Fruit fly (Drosophila melanogaster) whole organism, embryonic: ENCODE data around the gene CG7296.

ENCODE experiments used
- ATbp ChIP-seq: fragments of 200-800 bp; sonication (Bioruptor generic); optimal IDR thresholded peaks from 2 replicates; lab custom pipeline; 2017; ENCODE audit warnings: missing biosample characterization, mild to moderate bottlenecking, missing genetic modification characterization, missing genetic modification reagents
- Bgb ChIP-seq: fragments of 200-800 bp; sonication (Bioruptor generic); IDR thresholded peaks from 2 replicates; pipeline ENCODE4 v1.3.6; 2022; ENCODE audit warnings: missing biosample characterization, missing genetic modification characterization; ENCODE audit not compliant: partially characterized antibody
- C15 ChIP-seq: fragments of 200-800 bp; sonication (Bioruptor generic); IDR thresholded peaks from 3 replicates; pipeline ENCODE4 v1.3.6; 2022; ENCODE audit warnings: missing biosample characterization, missing genetic modification characterization
- CG10654 ChIP-seq: fragments of 200-800 bp; sonication (Bioruptor generic); optimal IDR thresholded peaks from 2 replicates; lab custom pipeline; 2016; ENCODE audit warnings: missing biosample characterization, missing genetic modification characterization
- CG11504 ChIP-seq: fragments of 200-800 bp; sonication (Bioruptor generic); optimal IDR thresholded peaks from 3 replicates; lab custom pipeline; 2019; ENCODE audit warnings: missing biosample characterization, mild to moderate bottlenecking, missing genetic modification characterization, moderate library complexity
- CG11723 ChIP-seq: fragments of 200-800 bp; sonication (Bioruptor generic); optimal IDR thresholded peaks from 2 replicates; lab custom pipeline; 2017; ENCODE audit warnings: missing biosample characterization, mild to moderate bottlenecking, missing genetic modification characterization
- CG12219 ChIP-seq: fragments of 200-800 bp; sonication (Bioruptor generic); optimal IDR thresholded peaks from 3 replicates; lab custom pipeline; 2018; ENCODE audit warnings: missing biosample characterization, mild to moderate bottlenecking, missing genetic modification characterization
- CG14965 ChIP-seq: fragments of 200-800 bp; sonication (Bioruptor generic); optimal IDR thresholded peaks from 2 replicates; lab custom pipeline; 2016; ENCODE audit warnings: missing biosample characterization, missing genetic modification characterization, borderline replicate concordance
- CG15011 ChIP-seq: fragments of 200-800 bp; sonication (Bioruptor generic); optimal IDR thresholded peaks from 3 replicates; lab custom pipeline; 2018; ENCODE audit warnings: missing biosample characterization, mild to moderate bottlenecking, missing genetic modification characterization
- CG16813 ChIP-seq: fragments of 200-800 bp; sonication (Bioruptor generic); IDR thresholded peaks from 3 replicates; pipeline ENCODE4 v1.3.6; 2022; ENCODE audit warnings: missing biosample characterization, missing genetic modification characterization; ENCODE audit not compliant: partially characterized antibody
- CG17359 ChIP-seq: fragments of 200-800 bp; sonication (Bioruptor generic); optimal IDR thresholded peaks from 3 replicates; lab custom pipeline; 2018; ENCODE audit warnings: missing biosample characterization, mild to moderate bottlenecking, missing genetic modification characterization, moderate library complexity
- CG18476 ChIP-seq: fragments of 200-800 bp; sonication (Bioruptor generic); optimal IDR thresholded peaks from 2 replicates; lab custom pipeline; 2016; ENCODE audit warnings: missing biosample characterization, mild to moderate bottlenecking, missing genetic modification characterization
- CG33557 ChIP-seq: fragments of 200-800 bp; sonication (Bioruptor generic); optimal IDR thresholded peaks from 2 replicates; lab custom pipeline; 2019; ENCODE audit warnings: missing biosample characterization, mild to moderate bottlenecking, missing genetic modification characterization, moderate library complexity
- CG4282 ChIP-seq: fragments of 200-800 bp; sonication (Bioruptor generic); optimal IDR thresholded peaks from 2 replicates; lab custom pipeline; 2016; ENCODE audit warnings: missing biosample characterization, missing genetic modification characterization
- CG5245 ChIP-seq: fragments of 200-800 bp; sonication (Bioruptor generic); optimal IDR thresholded peaks from 3 replicates; lab custom pipeline; 2016; ENCODE audit warnings: missing biosample characterization, missing genetic modification characterization
- CG7839 ChIP-seq: fragments of 200-800 bp; sonication (Bioruptor generic); optimal IDR thresholded peaks from 3 replicates; lab custom pipeline; 2018; ENCODE audit warnings: missing biosample characterization, mild to moderate bottlenecking, missing genetic modification characterization, moderate library complexity
- CG9817 ChIP-seq: fragments of 200-800 bp; sonication (Bioruptor generic); optimal IDR thresholded peaks from 2 replicates; lab custom pipeline; 2018; ENCODE audit warnings: missing biosample characterization, mild to moderate bottlenecking, missing genetic modification characterization, moderate library complexity
- D ChIP-seq, 2 experiments: fragments of 200-800 bp in 1 of 2; fragments of >200 bp in 1 of 2; sonication (Bioruptor generic) in 1 of 2; optimal IDR thresholded peaks; 2 replicates in 1 of 2; 3 replicates in 1 of 2; lab custom pipeline; 2017; ENCODE audit warnings: mild to moderate bottlenecking in 1 of 2, missing biosample characterization in 1 of 2, missing genetic modification characterization in 1 of 2, missing genetic modification reagents in 1 of 2
- D19B ChIP-seq: fragments of 200-800 bp; sonication (Bioruptor generic); optimal IDR thresholded peaks from 2 replicates; lab custom pipeline; 2017; ENCODE audit warnings: missing biosample characterization, mild to moderate bottlenecking, missing genetic modification characterization
- Dek ChIP-seq: fragments of 200-800 bp; sonication (Bioruptor generic); optimal IDR thresholded peaks from 3 replicates; lab custom pipeline; 2019; ENCODE audit warnings: missing biosample characterization, mild to moderate bottlenecking, missing genetic modification characterization, moderate library complexity
- Dfd ChIP-seq, 2 experiments: fragments of >200 bp; optimal IDR thresholded peaks; 2 replicates each; lab custom pipeline; 2017; ENCODE audit warnings: missing biosample characterization in 2 of 2, missing genetic modification characterization in 2 of 2
- Dll ChIP-seq: fragments of 200-800 bp; sonication (Bioruptor generic); IDR thresholded peaks from 4 replicates; pipeline ENCODE4 v1.3.6; 2022; ENCODE audit warnings: missing biosample characterization, missing genetic modification characterization; ENCODE audit not compliant: partially characterized antibody
- Hand ChIP-seq: fragments of 200-800 bp; sonication (Bioruptor generic); optimal IDR thresholded peaks from 2 replicates; lab custom pipeline; 2017; ENCODE audit warnings: mild to moderate bottlenecking, missing biosample characterization, missing genetic modification reagents, missing genetic modification characterization
- HmgD ChIP-seq: fragments of 200-800 bp; sonication (Bioruptor generic); optimal IDR thresholded peaks from 3 replicates; lab custom pipeline; 2016; ENCODE audit warnings: missing biosample characterization, missing genetic modification characterization
- Hr39 ChIP-seq: fragments of >200 bp; optimal IDR thresholded peaks from 2 replicates; lab custom pipeline; 2017
- Hr51 ChIP-seq, 2 experiments: fragments of 200-800 bp; sonication (Bioruptor generic); optimal IDR thresholded peaks; 2 replicates in 1 of 2; 3 replicates in 1 of 2; lab custom pipeline; 2016 to 2018; ENCODE audit warnings: missing biosample characterization in 2 of 2, missing genetic modification characterization in 2 of 2, mild to moderate bottlenecking in 1 of 2, moderate library complexity in 1 of 2
- Lim3 ChIP-seq: fragments of 200-800 bp; sonication (Bioruptor generic); IDR thresholded peaks from 2 replicates; pipeline ENCODE4 v1.3.6; 2022; ENCODE audit warnings: missing biosample characterization, missing genetic modification characterization
- MESR4 ChIP-seq: fragments of 200-800 bp; sonication (Bioruptor generic); optimal IDR thresholded peaks from 2 replicates; lab custom pipeline; 2018; ENCODE audit warnings: missing biosample characterization, mild to moderate bottlenecking, missing genetic modification characterization, moderate library complexity
- MTF-1 ChIP-seq: fragments of 200-800 bp; sonication (Bioruptor generic); optimal IDR thresholded peaks from 2 replicates; lab custom pipeline; 2018; ENCODE audit warnings: missing biosample characterization, mild to moderate bottlenecking, missing genetic modification characterization, borderline replicate concordance
- Max ChIP-seq: fragments of 200-800 bp; sonication (Bioruptor generic); optimal IDR thresholded peaks from 2 replicates; lab custom pipeline; 2016; ENCODE audit warnings: missing biosample characterization, mild to moderate bottlenecking, missing genetic modification characterization
- Myb ChIP-seq: fragments of 200-800 bp; sonication (Bioruptor generic); optimal IDR thresholded peaks from 2 replicates; lab custom pipeline; 2016; ENCODE audit warnings: missing biosample characterization, missing genetic modification characterization
- Opbp ChIP-seq: fragments of 200-800 bp; sonication (Bioruptor generic); IDR thresholded peaks from 3 replicates; pipeline ENCODE4 v1.3.6; 2022; ENCODE audit warnings: missing biosample characterization, missing genetic modification characterization; ENCODE audit not compliant: partially characterized antibody
- PHDP ChIP-seq: fragments of 200-800 bp; sonication (Bioruptor generic); optimal IDR thresholded peaks from 3 replicates; lab custom pipeline; 2018; ENCODE audit warnings: missing biosample characterization, mild to moderate bottlenecking, missing genetic modification characterization, moderate library complexity
- cg ChIP-seq: fragments of 200-800 bp; sonication (Bioruptor generic); optimal IDR thresholded peaks from 3 replicates; lab custom pipeline; 2019; ENCODE audit warnings: missing biosample characterization, mild to moderate bottlenecking, missing genetic modification characterization, moderate library complexity
- chinmo ChIP-seq: fragments of 200-800 bp; sonication (Bioruptor generic); IDR thresholded peaks from 4 replicates; pipeline ENCODE4 v1.3.6; 2022; ENCODE audit warnings: missing biosample characterization, missing genetic modification characterization; ENCODE audit not compliant: partially characterized antibody
- chm ChIP-seq: fragments of 200-800 bp; sonication (Bioruptor generic); IDR thresholded peaks from 2 replicates; pipeline ENCODE4 v1.3.6; 2022; ENCODE audit warnings: missing biosample characterization, missing genetic modification characterization
- crol ChIP-seq: fragments of 200-800 bp; sonication (Bioruptor generic); IDR thresholded peaks from 2 replicates; pipeline ENCODE4 v1.3.6; 2022; ENCODE audit warnings: missing biosample characterization, missing genetic modification characterization
- danr ChIP-seq: fragments of 200-800 bp; sonication (Bioruptor generic); IDR thresholded peaks from 2 replicates; pipeline ENCODE4 v1.3.6; 2022; ENCODE audit warnings: missing biosample characterization, missing genetic modification characterization
- ems ChIP-seq: fragments of 200-800 bp; sonication (Bioruptor generic); optimal IDR thresholded peaks from 3 replicates; lab custom pipeline; 2016; ENCODE audit warnings: missing biosample characterization, missing genetic modification characterization
- her ChIP-seq: fragments of 200-800 bp; sonication (Bioruptor generic); optimal IDR thresholded peaks from 2 replicates; lab custom pipeline; 2016; ENCODE audit warnings: missing biosample characterization, missing genetic modification characterization
- insv ChIP-seq, 2 experiments: fragments of 200-800 bp; sonication (Bioruptor generic); optimal IDR thresholded peaks; 3 replicates each; lab custom pipeline; 2016 to 2018; ENCODE audit warnings: missing biosample characterization in 2 of 2, missing genetic modification characterization in 2 of 2
- nerfin-2 ChIP-seq: fragments of 200-800 bp; sonication (Bioruptor generic); IDR thresholded peaks from 2 replicates; pipeline ENCODE4 v1.3.6; 2022; ENCODE audit warnings: missing biosample characterization, missing genetic modification characterization; ENCODE audit not compliant: partially characterized antibody
- org-1 ChIP-seq: fragments of 200-800 bp; sonication (Bioruptor generic); optimal IDR thresholded peaks from 2 replicates; lab custom pipeline; 2017; ENCODE audit warnings: missing biosample characterization, missing genetic modification characterization
- pzg ChIP-seq: fragments of 200-800 bp; sonication (Bioruptor generic); optimal IDR thresholded peaks from 3 replicates; lab custom pipeline; 2018; ENCODE audit warnings: missing biosample characterization, mild to moderate bottlenecking, missing genetic modification characterization, moderate library complexity
- ranshi ChIP-seq: fragments of 200-800 bp; sonication (Bioruptor generic); IDR thresholded peaks from 2 replicates; pipeline ENCODE4 v1.3.6; 2022; ENCODE audit warnings: missing biosample characterization, missing genetic modification characterization
- ro ChIP-seq: fragments of 200-800 bp; sonication (Bioruptor generic); IDR thresholded peaks from 2 replicates; pipeline ENCODE4 v1.3.6; 2022; ENCODE audit warnings: missing biosample characterization, missing genetic modification characterization
- trem ChIP-seq: fragments of 200-800 bp; optimal IDR thresholded peaks from 3 replicates; lab custom pipeline; 2019; ENCODE audit warnings: missing biosample characterization, mild to moderate bottlenecking, missing genetic modification characterization, moderate library complexity
- zen ChIP-seq: fragments of 200-800 bp; sonication (Bioruptor generic); optimal IDR thresholded peaks from 3 replicates; lab custom pipeline; 2018; ENCODE audit warnings: missing biosample characterization, mild to moderate bottlenecking, missing genetic modification characterization, moderate library complexity

Gene CG7296

DNA sequence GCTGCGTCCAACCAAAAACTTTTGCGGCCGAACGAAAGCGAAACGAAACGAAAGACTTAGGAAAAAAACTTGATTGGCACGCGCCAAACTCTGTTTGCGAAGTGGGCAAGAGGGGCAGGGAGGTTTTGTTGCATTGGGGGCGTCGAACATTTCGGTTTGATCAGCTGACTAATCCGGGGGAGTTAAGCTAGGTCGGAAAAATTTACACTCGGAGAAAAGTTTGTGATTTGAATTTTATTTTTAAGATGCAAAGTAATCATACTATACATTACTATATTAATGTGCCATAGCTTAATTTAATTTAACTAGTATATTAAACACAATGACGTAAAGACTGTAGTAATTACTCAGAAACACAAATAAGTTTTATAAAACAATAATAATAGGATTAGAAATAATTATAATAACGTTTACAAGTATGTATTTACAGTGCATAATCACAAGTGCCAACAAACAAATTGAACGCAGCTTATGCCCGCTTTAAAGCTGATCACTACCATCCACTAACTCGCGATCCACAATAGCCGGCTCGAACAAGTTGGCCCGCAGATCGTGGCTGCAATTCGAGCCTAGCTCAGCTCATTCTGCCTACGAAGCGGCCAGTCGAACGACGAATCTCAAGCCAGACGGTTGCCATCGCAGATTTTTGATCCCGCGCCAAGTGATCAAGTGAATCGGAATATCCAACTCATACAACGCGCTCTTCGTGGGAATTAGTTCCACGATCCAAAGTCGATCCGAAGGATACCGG, 25.2 kb downstream of the CG7296 start, which contains the start of gene CG31871 (continued):
- TF ChIP-seq Lim3 (no peak), CG33557 (GFP tag; lab: Kevin White, UChicago) (no peak), crol (peak; percentile 55; the same call in 1 of the 2 replicates), danr (GFP tag; lab: Robert Waterston, UW) (no peak), Hr51 (GFP tag; optimal IDR thresholded peaks at IDR 0.05; lab: Kevin White, UChicago) (peak in 1 of 2 experiments; percentile 91), ATbp (GFP tag; lab: Kevin White, UChicago) (peak; percentile 62), CG16813 (GFP tag; lab: Robert Waterston, UW) (no peak), CG17359 (peak; percentile 81), CG11723 (GFP tag; lab: Kevin White, UChicago) (peak; percentile 39), MESR4 (GFP tag; lab: Kevin White, UChicago) (no peak), zen (peak; percentile 15), CG4282 (GFP tag; lab: Kevin White, UChicago) (no peak), CG9817 (tag; lab: Kevin White, UChicago) (peak; percentile 59), CG5245 (GFP tag; lab: Kevin White, UChicago) (no peak), pzg (no peak), PHDP (tag; lab: Kevin White, UChicago) (peak; percentile 80), CG18476 (GFP tag; lab: Kevin White, UChicago) (no peak), trem (peak; percentile 53), Dfd (GFP tag; optimal IDR thresholded peaks at IDR 0.05; lab: Kevin White, UChicago) (no peak), Dek (tag; lab: Kevin White, UChicago) (peak; percentile 62), org-1 (GFP tag; lab: Kevin White, UChicago) (peak; percentile 49), her (GFP tag; lab: Kevin White, UChicago) (no peak), Opbp (GFP tag; lab: Robert Waterston, UW) (no peak), Max (peak; percentile 8), C15 (GFP tag; lab: Robert Waterston, UW) (no peak), nerfin-2 (no peak), D19B (GFP tag; lab: Kevin White, UChicago) (no peak), insv (GFP tag; optimal IDR thresholded peaks at IDR 0.05; lab: Kevin White, UChicago) (no peak), Hr39 (no peak), Hand (GFP tag; lab: Kevin White, UChicago) (no peak), HmgD (no peak), chinmo (GFP tag; lab: Robert Waterston, UW) (no peak), cg (GFP tag; lab: Kevin White, UChicago) (no peak), CG10654 (GFP tag; lab: Kevin White, UChicago) (peak; percentile 44), chm (GFP tag; lab: Robert Waterston, UW) (0 out of 2 replicates have a peak, but pooled peaks have one; percentile 17), ro (peak; percentile 29; the same call in 1 of the 2 replicates), ranshi (peak; percentile 63), CG12219 (peak; percentile 40), D (optimal IDR thresholded peaks at IDR 0.05; lab: Kevin White, UChicago) (no peak), D (GFP tag; optimal IDR thresholded peaks at IDR 0.05; lab: Kevin White, UChicago) (peak; percentile 47), Myb (no peak), CG7839 (tag; lab: Kevin White, UChicago) (peak; percentile 87), CG11504 (tag; lab: Kevin White, UChicago) (peak; percentile 90), CG14965 (no peak), ems (GFP tag; lab: Kevin White, UChicago) (no peak), Dll (no peak), CG15011 (GFP tag; lab: Kevin White, UChicago) (peak; percentile 50), Bgb (GFP tag; lab: Robert Waterston, UW) (no peak), MTF-1 (no peak)
